Fruit fly (Drosophila melanogaster) whole organism, embryonic: ENCODE measurements around the gene CG10301.

Experiments
- CG10654 ChIP-seq: fragments of 200-800 bp; sonication (Bioruptor generic); optimal IDR thresholded peaks from 2 replicates; lab custom pipeline; 2016; ENCODE audit warnings: missing biosample characterization, missing genetic modification characterization
- CG11456 ChIP-seq: fragments of 200-800 bp; sonication (Bioruptor generic); IDR thresholded peaks from 3 replicates; pipeline ENCODE4 v1.3.6; 2022; ENCODE audit warnings: missing biosample characterization, missing genetic modification characterization
- CG14441 ChIP-seq: fragments of 200-800 bp; sonication (Bioruptor generic); IDR thresholded peaks from 2 replicates; pipeline ENCODE4 v1.3.6; 2022; ENCODE audit warnings: missing biosample characterization, missing genetic modification characterization
- CG14860 ChIP-seq: fragments of 200-800 bp; sonication (Bioruptor generic); IDR thresholded peaks from 3 replicates; pipeline ENCODE4 v1.3.6; 2022; ENCODE audit warnings: missing biosample characterization, missing genetic modification characterization; ENCODE audit not compliant: partially characterized antibody
- CG15601 ChIP-seq: fragments of 200-800 bp; sonication (Bioruptor generic); optimal IDR thresholded peaks from 3 replicates; lab custom pipeline; 2019; ENCODE audit warnings: missing biosample characterization, mild to moderate bottlenecking, missing genetic modification characterization, moderate library complexity
- CG17359 ChIP-seq: fragments of 200-800 bp; sonication (Bioruptor generic); optimal IDR thresholded peaks from 3 replicates; lab custom pipeline; 2018; ENCODE audit warnings: missing biosample characterization, mild to moderate bottlenecking, missing genetic modification characterization, moderate library complexity
- CG34376 ChIP-seq: fragments of 200-800 bp; sonication (Bioruptor generic); optimal IDR thresholded peaks from 2 replicates; lab custom pipeline; 2018; ENCODE audit warnings: missing biosample characterization, mild to moderate bottlenecking, missing genetic modification characterization
- CG42726 ChIP-seq: fragments of 200-800 bp; sonication (Bioruptor generic); IDR thresholded peaks from 2 replicates; pipeline ENCODE4 v1.3.6; 2022; ENCODE audit warnings: missing biosample characterization, missing genetic modification characterization; ENCODE audit not compliant: partially characterized antibody
- CG4328 ChIP-seq: fragments of 200-800 bp; sonication (Bioruptor generic); optimal IDR thresholded peaks from 3 replicates; lab custom pipeline; 2017; ENCODE audit warnings: missing biosample characterization, missing genetic modification reagents, missing genetic modification characterization
- CG4820 ChIP-seq: fragments of 200-800 bp; sonication (Bioruptor generic); optimal IDR thresholded peaks from 3 replicates; lab custom pipeline; 2016; ENCODE audit warnings: missing biosample characterization, missing genetic modification characterization
- CG6175 ChIP-seq: fragments of 200-800 bp; sonication (Bioruptor generic); IDR thresholded peaks from 3 replicates; pipeline ENCODE4 v1.3.6; 2022; ENCODE audit warnings: missing biosample characterization, missing genetic modification characterization
- CG7839 ChIP-seq: fragments of 200-800 bp; sonication (Bioruptor generic); optimal IDR thresholded peaks from 3 replicates; lab custom pipeline; 2018; ENCODE audit warnings: missing biosample characterization, mild to moderate bottlenecking, missing genetic modification characterization, moderate library complexity
- Elba2 ChIP-seq: fragments of 200-800 bp; sonication (Bioruptor generic); optimal IDR thresholded peaks from 3 replicates; lab custom pipeline; 2016; ENCODE audit warnings: missing biosample characterization, missing genetic modification characterization
- HLH3B ChIP-seq: fragments of 200-800 bp; sonication (Bioruptor generic); IDR thresholded peaks from 2 replicates; pipeline ENCODE4 v1.3.6; 2022; ENCODE audit warnings: missing biosample characterization, missing genetic modification characterization
- Hand ChIP-seq: fragments of 200-800 bp; sonication (Bioruptor generic); optimal IDR thresholded peaks from 2 replicates; lab custom pipeline; 2017; ENCODE audit warnings: mild to moderate bottlenecking, missing biosample characterization, missing genetic modification reagents, missing genetic modification characterization
- HmgD ChIP-seq: fragments of 200-800 bp; sonication (Bioruptor generic); optimal IDR thresholded peaks from 3 replicates; lab custom pipeline; 2016; ENCODE audit warnings: missing biosample characterization, missing genetic modification characterization
- Hmx ChIP-seq: fragments of 200-800 bp; sonication (Bioruptor generic); optimal IDR thresholded peaks from 2 replicates; lab custom pipeline; 2016; ENCODE audit warnings: missing biosample characterization, missing genetic modification characterization
- Hr51 ChIP-seq, 2 experiments: fragments of 200-800 bp; sonication (Bioruptor generic); optimal IDR thresholded peaks; 2 replicates in 1 of 2; 3 replicates in 1 of 2; lab custom pipeline; 2016 to 2018; ENCODE audit warnings: missing biosample characterization in 2 of 2, missing genetic modification characterization in 2 of 2, mild to moderate bottlenecking in 1 of 2, moderate library complexity in 1 of 2
- MBD-R2 ChIP-seq: fragments of 200-800 bp; sonication (Bioruptor generic); IDR thresholded peaks from 2 replicates; pipeline ENCODE4 v1.3.6; 2022; ENCODE audit warnings: missing biosample characterization, missing genetic modification characterization
- Max ChIP-seq: fragments of 200-800 bp; sonication (Bioruptor generic); optimal IDR thresholded peaks from 2 replicates; lab custom pipeline; 2016; ENCODE audit warnings: missing biosample characterization, mild to moderate bottlenecking, missing genetic modification characterization
- Meics ChIP-seq: fragments of 200-800 bp; sonication (Bioruptor generic); optimal IDR thresholded peaks from 2 replicates; lab custom pipeline; 2017; ENCODE audit warnings: missing biosample characterization, mild to moderate bottlenecking, missing genetic modification characterization
- Nf-YB ChIP-seq: fragments of 200-800 bp; sonication (Bioruptor generic); optimal IDR thresholded peaks from 3 replicates; lab custom pipeline; 2019; ENCODE audit warnings: missing biosample characterization, mild to moderate bottlenecking, missing genetic modification characterization, moderate library complexity
- PHDP ChIP-seq: fragments of 200-800 bp; sonication (Bioruptor generic); optimal IDR thresholded peaks from 3 replicates; lab custom pipeline; 2018; ENCODE audit warnings: missing biosample characterization, mild to moderate bottlenecking, missing genetic modification characterization, moderate library complexity
- Ravus ChIP-seq: fragments of 200-800 bp; sonication (Bioruptor generic); IDR thresholded peaks from 2 replicates; pipeline ENCODE4 v1.3.6; 2022; ENCODE audit warnings: missing biosample characterization, missing genetic modification characterization
- Rx ChIP-seq: fragments of 200-800 bp; sonication (Bioruptor generic); IDR thresholded peaks from 2 replicates; pipeline ENCODE4 v1.3.6; 2022; ENCODE audit warnings: missing biosample characterization, missing genetic modification characterization
- Side ChIP-seq: fragments of 200-800 bp; sonication (Bioruptor generic); optimal IDR thresholded peaks from 2 replicates; lab custom pipeline; 2016; ENCODE audit warnings: missing biosample characterization, missing genetic modification characterization
- Spps ChIP-seq: fragments of 200-800 bp; sonication (Bioruptor generic); optimal IDR thresholded peaks from 2 replicates; lab custom pipeline; 2018; ENCODE audit warnings: missing biosample characterization, mild to moderate bottlenecking, missing genetic modification characterization
- bbx ChIP-seq: fragments of 200-800 bp; sonication (Bioruptor generic); IDR thresholded peaks from 2 replicates; pipeline ENCODE4 v1.3.6; 2022; ENCODE audit warnings: missing biosample characterization, missing genetic modification characterization; ENCODE audit not compliant: partially characterized antibody
- bowl ChIP-seq: fragments of 200-800 bp; sonication (Bioruptor generic); IDR thresholded peaks from 2 replicates; pipeline ENCODE4 v1.3.6; 2022; ENCODE audit warnings: missing biosample characterization, missing genetic modification characterization
- btn ChIP-seq: fragments of 200-800 bp; sonication (Bioruptor generic); optimal IDR thresholded peaks from 2 replicates; lab custom pipeline; 2016; ENCODE audit warnings: missing biosample characterization, missing genetic modification characterization
- chn ChIP-seq: fragments of 200-800 bp; sonication (Bioruptor generic); optimal IDR thresholded peaks from 2 replicates; lab custom pipeline; 2016; ENCODE audit warnings: missing biosample characterization, missing genetic modification characterization
- crc ChIP-seq: fragments of 200-800 bp; sonication (Bioruptor generic); optimal IDR thresholded peaks from 2 replicates; lab custom pipeline; 2016; ENCODE audit warnings: missing biosample characterization, missing genetic modification characterization
- fd102C ChIP-seq: fragments of 200-800 bp; sonication (Bioruptor generic); optimal IDR thresholded peaks from 2 replicates; lab custom pipeline; 2018; ENCODE audit warnings: missing biosample characterization, mild to moderate bottlenecking, missing genetic modification characterization, moderate library complexity
- fru ChIP-seq: fragments of >200 bp; optimal IDR thresholded peaks from 2 replicates; lab custom pipeline; 2017
- grn ChIP-seq: fragments of 200-800 bp; sonication (Bioruptor generic); optimal IDR thresholded peaks from 3 replicates; lab custom pipeline; 2017; ENCODE audit warnings: missing biosample characterization, missing genetic modification characterization
- ham ChIP-seq: fragments of 200-800 bp; sonication (Bioruptor generic); IDR thresholded peaks from 2 replicates; pipeline ENCODE4 v1.3.6; 2022; ENCODE audit warnings: missing biosample characterization, missing genetic modification characterization
- hkb ChIP-seq, 2 experiments: fragments of 200-800 bp in 1 of 2; fragments of >200 bp in 1 of 2; sonication (Bioruptor generic) in 1 of 2; IDR thresholded peaks in 1 of 2; optimal IDR thresholded peaks in 1 of 2; 2 replicates each; pipeline versions ENCODE4 v1.3.6 to Lab custom; 2017 to 2022; ENCODE audit warnings: missing biosample characterization in 1 of 2, missing genetic modification characterization in 1 of 2
- jigr1 ChIP-seq: fragments of 200-800 bp; sonication (Bioruptor generic); IDR thresholded peaks from 3 replicates; pipeline ENCODE4 v1.3.6; 2022; ENCODE audit warnings: missing biosample characterization, missing genetic modification characterization
- kah ChIP-seq: fragments of 200-800 bp; sonication (Bioruptor generic); optimal IDR thresholded peaks from 2 replicates; lab custom pipeline; 2018; ENCODE audit warnings: missing biosample characterization, mild to moderate bottlenecking, missing genetic modification characterization
- kay ChIP-seq: fragments of 200-800 bp; sonication (Bioruptor generic); optimal IDR thresholded peaks from 2 replicates; lab custom pipeline; 2016; ENCODE audit warnings: missing biosample characterization, missing genetic modification characterization
- nom ChIP-seq: fragments of 200-800 bp; sonication (Bioruptor generic); optimal IDR thresholded peaks from 2 replicates; lab custom pipeline; 2017; ENCODE audit warnings: missing biosample characterization, missing genetic modification characterization, mild to moderate bottlenecking, moderate library complexity, missing genetic modification reagents
- pnt ChIP-seq: fragments of 200-800 bp; sonication (Bioruptor generic); optimal IDR thresholded peaks from 3 replicates; lab custom pipeline; 2016; ENCODE audit warnings: missing biosample characterization, missing genetic modification characterization
- repo ChIP-seq: fragments of 200-800 bp; sonication (Bioruptor generic); optimal IDR thresholded peaks from 2 replicates; lab custom pipeline; 2016; ENCODE audit warnings: missing biosample characterization, missing genetic modification characterization
- row ChIP-seq: fragments of 200-800 bp; sonication (Bioruptor generic); IDR thresholded peaks from 3 replicates; pipeline ENCODE4 v1.3.6; 2022; ENCODE audit warnings: missing biosample characterization, missing genetic modification characterization
- slou ChIP-seq: fragments of 200-800 bp; sonication (Bioruptor generic); optimal IDR thresholded peaks from 3 replicates; lab custom pipeline; 2016; ENCODE audit warnings: missing biosample characterization, missing genetic modification characterization
- tup ChIP-seq: fragments of 200-800 bp; sonication (Bioruptor generic); optimal IDR thresholded peaks from 2 replicates; lab custom pipeline; 2016; ENCODE audit warnings: missing biosample characterization, mild to moderate bottlenecking, missing genetic modification characterization, moderate library complexity
- usp ChIP-seq: fragments of >200 bp; optimal IDR thresholded peaks from 2 replicates; lab custom pipeline; 2017; ENCODE audit warnings: missing biosample characterization, missing genetic modification characterization
- vnd ChIP-seq: fragments of 200-800 bp; sonication (Bioruptor generic); IDR thresholded peaks from 3 replicates; pipeline ENCODE4 v1.3.6; 2022; ENCODE audit warnings: missing biosample characterization, missing genetic modification characterization; ENCODE audit not compliant: partially characterized antibody

The CG10301 gene

DNA sequence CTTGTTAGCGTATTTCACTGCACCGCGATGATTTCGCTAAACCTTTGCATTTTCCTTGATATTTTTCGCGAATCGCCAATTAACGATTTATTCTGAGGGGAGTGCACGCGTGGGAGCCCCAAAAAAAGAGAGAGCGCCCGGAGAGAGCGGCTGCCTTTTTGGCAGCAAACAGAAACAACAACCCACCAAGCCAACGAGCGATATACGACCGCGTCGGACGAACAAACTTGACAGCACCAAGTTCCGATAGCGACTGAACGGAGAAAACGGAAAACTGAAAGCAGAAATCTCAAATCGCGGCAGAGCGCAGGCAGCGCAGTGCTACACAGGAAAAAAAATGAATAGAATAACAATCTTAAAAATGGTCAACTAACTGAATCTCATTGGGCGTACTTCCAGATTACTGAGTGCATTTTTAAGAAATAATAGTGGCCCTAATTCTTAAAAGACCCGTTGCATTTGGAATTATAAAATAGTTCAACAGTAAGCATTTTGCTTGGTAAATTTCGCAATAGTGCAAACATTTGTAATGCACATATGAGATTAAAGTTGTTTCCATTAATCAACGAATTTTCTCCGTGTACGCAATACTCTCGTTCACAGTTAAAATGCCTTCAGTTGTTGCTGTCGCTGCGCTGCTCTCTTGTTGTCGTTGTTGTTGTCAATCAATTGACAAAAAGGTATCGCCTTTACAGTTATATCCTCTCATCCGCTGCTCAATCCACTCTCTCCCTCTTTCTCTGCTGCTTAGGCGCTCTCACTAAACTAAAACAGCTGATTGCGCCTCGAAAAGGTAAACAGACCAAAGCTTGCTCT, 40.3 kb upstream of the CG10301 start, which contains the start of gene CG31145 (continued):
- TF ChIP-seq HmgD (GFP tag; lab: Kevin White, UChicago) (peak; percentile 99), vnd (GFP tag; lab: Robert Waterston, UW) (no peak), Elba2 (peak; percentile 87), Nf-YB (GFP tag; lab: Kevin White, UChicago) (peak; percentile 91), ham (GFP tag; lab: Robert Waterston, UW) (peak; percentile 99), hkb (optimal IDR thresholded peaks at IDR 0.05; lab: Kevin White, UChicago) (no peak), hkb (GFP tag; IDR thresholded peaks at IDR 0.05; lab: Robert Waterston, UW) (peak; percentile 99), Max (GFP tag; lab: Kevin White, UChicago) (peak; percentile 100), Spps (tag; lab: Kevin White, UChicago) (peak; percentile 97), bbx (GFP tag; lab: Robert Waterston, UW) (peak; percentile 62; the same call in 1 of the 2 replicates), repo (GFP tag; lab: Kevin White, UChicago) (peak; percentile 99), CG14860 (GFP tag; lab: Robert Waterston, UW) (no peak), CG14441 (peak; percentile 99), kay (peak; percentile 99), nom (peak; percentile 95), kah (peak; percentile 97), Meics (GFP tag; lab: Kevin White, UChicago) (peak; percentile 100), slou (peak; percentile 99), grn (GFP tag; lab: Kevin White, UChicago) (peak; percentile 95), Rx (peak; percentile 98), HLH3B (GFP tag; lab: Robert Waterston, UW) (peak; percentile 99), fru (lab: Kevin White, UChicago) (no peak), Side (GFP tag; lab: Kevin White, UChicago) (peak; percentile 100), MBD-R2 (GFP tag; lab: Robert Waterston, UW) (peak; percentile 98), Hand (GFP tag; lab: Kevin White, UChicago) (peak; percentile 99), PHDP (tag; lab: Kevin White, UChicago) (peak; percentile 100), jigr1 (GFP tag; lab: Robert Waterston, UW) (peak; percentile 99), CG11456 (GFP tag; lab: Robert Waterston, UW) (peak; percentile 99), CG15601 (tag; lab: Kevin White, UChicago) (peak; percentile 98), fd102C (peak; percentile 71), Hmx (peak; percentile 98), chn (GFP tag; lab: Kevin White, UChicago) (peak; percentile 99), btn (peak; percentile 99), CG10654 (GFP tag; lab: Kevin White, UChicago) (peak; percentile 99), Hr51 (GFP tag; optimal IDR thresholded peaks at IDR 0.05; lab: Kevin White, UChicago) (peak; percentile 99 to 100), CG7839 (peak; percentile 100), CG42726 (GFP tag; lab: Robert Waterston, UW) (peak; percentile 61; the same call in 1 of the 2 replicates), CG17359 (peak; percentile 100), pnt (peak; percentile 99), usp (GFP tag; lab: Kevin White, UChicago) (no peak), CG34376 (GFP tag; lab: Kevin White, UChicago) (peak; percentile 99), Ravus (peak; percentile 98), CG4820 (GFP tag; lab: Kevin White, UChicago) (peak; percentile 99), bowl (GFP tag; lab: Robert Waterston, UW) (peak; percentile 95), tup (GFP tag; lab: Kevin White, UChicago) (peak; percentile 99), CG6175 (GFP tag; lab: Robert Waterston, UW) (peak; percentile 98), CG4328 (GFP tag; lab: Kevin White, UChicago) (peak; percentile 98), row (GFP tag; lab: Robert Waterston, UW) (peak; percentile 99), crc (GFP tag; lab: Kevin White, UChicago) (peak; percentile 99)
